Fruit fly (Drosophila melanogaster) whole organism, prepupa: ENCODE data around the gene P5CDh1.

Source experiments
- CG10631 ChIP-seq: fragments of 200-800 bp; sonication (Bioruptor generic); optimal IDR thresholded peaks from 2 replicates; lab custom pipeline; 2016; ENCODE audit warnings: missing biosample characterization, missing genetic modification characterization
- CG10669 ChIP-seq: fragments of 200-800 bp; sonication (Bioruptor generic); optimal IDR thresholded peaks from 3 replicates; lab custom pipeline; 2018; ENCODE audit warnings: missing biosample characterization, mild to moderate bottlenecking, missing genetic modification characterization, moderate library complexity
- CG11294 ChIP-seq: fragments of 200-800 bp; sonication (Bioruptor generic); IDR thresholded peaks from 2 replicates; pipeline ENCODE4 v1.3.6; 2022; ENCODE audit warnings: missing biosample characterization, missing genetic modification characterization
- CG11762 ChIP-seq: fragments of 200-800 bp; sonication (Bioruptor generic); optimal IDR thresholded peaks from 3 replicates; lab custom pipeline; 2016; ENCODE audit warnings: missing biosample characterization, missing genetic modification characterization; ENCODE audit not compliant: insufficient read depth
- CG11902 ChIP-seq: fragments of 200-800 bp; sonication (Bioruptor generic); optimal IDR thresholded peaks from 3 replicates; lab custom pipeline; 2016; ENCODE audit warnings: missing biosample characterization, missing genetic modification characterization
- CG15336 ChIP-seq: fragments of 200-800 bp; sonication (Bioruptor generic); IDR thresholded peaks from 2 replicates; pipeline ENCODE4 v1.3.6; 2022; ENCODE audit warnings: missing biosample characterization, missing genetic modification characterization
- CG1621 ChIP-seq: fragments of 200-800 bp; sonication (Bioruptor generic); optimal IDR thresholded peaks from 3 replicates; lab custom pipeline; 2018; ENCODE audit warnings: missing biosample characterization, mild to moderate bottlenecking, missing genetic modification characterization
- CG16779 ChIP-seq: fragments of 200-800 bp; sonication (Bioruptor generic); optimal IDR thresholded peaks from 3 replicates; lab custom pipeline; 2017; ENCODE audit warnings: missing biosample characterization, mild to moderate bottlenecking, missing genetic modification characterization
- CG3032 ChIP-seq: fragments of 200-800 bp; optimal IDR thresholded peaks from 2 replicates; lab custom pipeline; 2019; ENCODE audit warnings: missing biosample characterization, mild to moderate bottlenecking, missing genetic modification characterization, moderate library complexity
- CG34406 ChIP-seq: fragments of 200-800 bp; sonication (Bioruptor generic); optimal IDR thresholded peaks from 3 replicates; lab custom pipeline; 2016; ENCODE audit warnings: missing biosample characterization, missing genetic modification characterization
- CG3919 ChIP-seq: fragments of 200-800 bp; sonication (Bioruptor generic); optimal IDR thresholded peaks from 3 replicates; lab custom pipeline; 2016; ENCODE audit warnings: missing biosample characterization, missing genetic modification characterization
- CG4318 ChIP-seq: fragments of 200-800 bp; sonication (Bioruptor generic); optimal IDR thresholded peaks from 3 replicates; lab custom pipeline; 2017; ENCODE audit warnings: missing biosample characterization, mild to moderate bottlenecking, missing genetic modification characterization
- CG6163 ChIP-seq: fragments of 200-800 bp; sonication (Bioruptor generic); IDR thresholded peaks from 3 replicates; pipeline ENCODE4 v1.3.6; 2022; ENCODE audit warnings: missing biosample characterization, missing genetic modification characterization
- CG6276 ChIP-seq: fragments of 200-800 bp; sonication (Bioruptor generic); optimal IDR thresholded peaks from 2 replicates; lab custom pipeline; 2017; ENCODE audit warnings: missing biosample characterization, mild to moderate bottlenecking, missing genetic modification characterization
- CG6808 ChIP-seq: fragments of 200-800 bp; sonication (Bioruptor generic); optimal IDR thresholded peaks from 3 replicates; lab custom pipeline; 2017; ENCODE audit warnings: missing biosample characterization, missing genetic modification characterization, mild to moderate bottlenecking, moderate library complexity, missing genetic modification reagents
- CG7368 ChIP-seq: fragments of 200-800 bp; sonication (Bioruptor generic); optimal IDR thresholded peaks from 3 replicates; lab custom pipeline; 2016; ENCODE audit warnings: missing biosample characterization, missing genetic modification characterization
- CG8632 ChIP-seq: fragments of 200-800 bp; sonication (Bioruptor generic); optimal IDR thresholded peaks from 3 replicates; lab custom pipeline; 2016; ENCODE audit warnings: missing biosample characterization, missing genetic modification characterization
- Eip78C ChIP-seq: fragments of 200-800 bp; sonication (Bioruptor generic); peaks from one replicate; lab custom pipeline; 2016; ENCODE audit warnings: missing biosample characterization, missing genetic modification characterization
- Eip93F ChIP-seq: fragments of 200-800 bp; sonication (Bioruptor generic); optimal IDR thresholded peaks from 2 replicates; lab custom pipeline; 2016; ENCODE audit warnings: missing biosample characterization, mild to moderate bottlenecking, missing genetic modification characterization
- Ets21C ChIP-seq: fragments of 200-800 bp; sonication (Bioruptor generic); optimal IDR thresholded peaks from 3 replicates; lab custom pipeline; 2016; ENCODE audit warnings: missing biosample characterization, missing genetic modification characterization
- Gug ChIP-seq: fragments of 200-800 bp; sonication (Bioruptor generic); IDR thresholded peaks from 2 replicates; pipeline ENCODE4 v1.3.6; 2022; ENCODE audit warnings: missing biosample characterization, missing genetic modification characterization
- Hr38 ChIP-seq: sonication (Bioruptor generic); optimal IDR thresholded peaks from 2 replicates; lab custom pipeline; 2016; ENCODE audit warnings: missing biosample characterization, missing genetic modification characterization
- Hr4 ChIP-seq: fragments of 200-800 bp; sonication (Bioruptor generic); optimal IDR thresholded peaks from 3 replicates; lab custom pipeline; 2016; ENCODE audit warnings: missing biosample characterization, missing genetic modification characterization
- Lpt ChIP-seq: fragments of 200-800 bp; sonication (Bioruptor generic); optimal IDR thresholded peaks from 3 replicates; lab custom pipeline; 2016; ENCODE audit warnings: missing biosample characterization, missing genetic modification characterization
- Met ChIP-seq: fragments of 200-800 bp; sonication (Bioruptor generic); optimal IDR thresholded peaks from 3 replicates; lab custom pipeline; 2016; ENCODE audit warnings: missing biosample characterization, missing genetic modification characterization
- OdsH ChIP-seq: fragments of 200-800 bp; sonication (Bioruptor generic); optimal IDR thresholded peaks from 3 replicates; lab custom pipeline; 2016; ENCODE audit warnings: missing biosample characterization, missing genetic modification characterization
- Smox ChIP-seq: fragments of 200-800 bp; sonication (Bioruptor generic); optimal IDR thresholded peaks from 3 replicates; lab custom pipeline; 2016; ENCODE audit warnings: missing biosample characterization, missing genetic modification characterization
- Sox102F ChIP-seq: fragments of 200-800 bp; sonication (Bioruptor generic); optimal IDR thresholded peaks from 2 replicates; lab custom pipeline; 2016; ENCODE audit warnings: missing biosample characterization, mild to moderate bottlenecking, missing genetic modification characterization
- achi ChIP-seq: fragments of 200-800 bp; sonication (Bioruptor generic); optimal IDR thresholded peaks from 3 replicates; lab custom pipeline; 2016; ENCODE audit warnings: missing biosample characterization, missing genetic modification characterization
- cyc ChIP-seq: fragments of 200-800 bp; sonication (Bioruptor generic); optimal IDR thresholded peaks from 3 replicates; lab custom pipeline; 2016; ENCODE audit warnings: missing biosample characterization, missing genetic modification characterization
- dsx ChIP-seq: fragments of 200-800 bp; optimal IDR thresholded peaks from 3 replicates; lab custom pipeline; 2019; ENCODE audit warnings: missing biosample characterization, mild to moderate bottlenecking, missing genetic modification characterization, moderate library complexity; ENCODE audit not compliant: poor library complexity, severe bottlenecking
- esn ChIP-seq: fragments of 200-800 bp; sonication (Bioruptor generic); optimal IDR thresholded peaks from 2 replicates; lab custom pipeline; 2016; ENCODE audit warnings: missing biosample characterization, mild to moderate bottlenecking, missing genetic modification characterization, moderate library complexity
- fd59A ChIP-seq: fragments of 200-800 bp; sonication (Bioruptor generic); optimal IDR thresholded peaks from 2 replicates; lab custom pipeline; 2017; ENCODE audit warnings: missing biosample characterization, mild to moderate bottlenecking, missing genetic modification characterization, missing genetic modification reagents
- fd85E ChIP-seq: fragments of 200-800 bp; sonication (Bioruptor generic); optimal IDR thresholded peaks from 3 replicates; lab custom pipeline; 2016; ENCODE audit warnings: missing biosample characterization, missing genetic modification characterization
- net ChIP-seq: fragments of 200-800 bp; sonication (Bioruptor generic); optimal IDR thresholded peaks from 3 replicates; lab custom pipeline; 2016; ENCODE audit warnings: missing biosample characterization, missing genetic modification characterization
- salr ChIP-seq, 2 experiments: fragments of 200-800 bp; sonication (Bioruptor generic); optimal IDR thresholded peaks; 3 replicates each; lab custom pipeline; 2016 to 2018; ENCODE audit warnings: missing biosample characterization in 2 of 2, missing genetic modification characterization in 2 of 2, mild to moderate bottlenecking in 1 of 2
- spab ChIP-seq: fragments of 200-800 bp; sonication (Bioruptor generic); optimal IDR thresholded peaks from 2 replicates; lab custom pipeline; 2017; ENCODE audit warnings: missing biosample characterization, mild to moderate bottlenecking, missing genetic modification characterization, missing genetic modification reagents
- ss ChIP-seq, 2 experiments: fragments of 200-800 bp; sonication (Bioruptor generic); optimal IDR thresholded peaks; 2 replicates in 1 of 2; 3 replicates in 1 of 2; lab custom pipeline; 2017 to 2018; ENCODE audit warnings: mild to moderate bottlenecking in 2 of 2, missing biosample characterization in 2 of 2, missing genetic modification characterization in 2 of 2, moderate library complexity in 1 of 2
- svp ChIP-seq: fragments of 200-800 bp; sonication (Bioruptor generic); peaks from one replicate; lab custom pipeline; 2016; ENCODE audit warnings: missing biosample characterization, missing genetic modification characterization
- topi ChIP-seq: fragments of 200-800 bp; sonication (Bioruptor generic); optimal IDR thresholded peaks from 3 replicates; lab custom pipeline; 2016; ENCODE audit warnings: missing biosample characterization, missing genetic modification characterization
- vri ChIP-seq: fragments of 200-800 bp; sonication (Bioruptor generic); optimal IDR thresholded peaks from 3 replicates; lab custom pipeline; 2016; ENCODE audit warnings: missing biosample characterization, mild to moderate bottlenecking, missing genetic modification characterization

Gene P5CDh1

dm6 chr3L:21808003-21808530 is 33.1 kb downstream of the P5CDh1 start (continued):
- TF ChIP-seq dsx (GFP tag; lab: Kevin White, UChicago) (peak; percentile 61), spab (GFP tag; lab: Kevin White, UChicago) (peak; percentile 62), CG11762 (GFP tag; lab: Kevin White, UChicago) (peak; percentile 16), CG34406 (GFP tag; lab: Kevin White, UChicago) (peak; percentile 74), CG6808 (GFP tag; lab: Kevin White, UChicago) (peak; percentile 52), Gug (GFP tag; lab: Robert Waterston, UW) (peak; percentile 47; the same call in 1 of the 2 replicates), CG3032 (tag; lab: Kevin White, UChicago) (peak; percentile 77), CG8632 (GFP tag; lab: Kevin White, UChicago) (peak; percentile 66), net (peak; percentile 58), Ets21C (GFP tag; lab: Kevin White, UChicago) (no peak), CG7368 (GFP tag; lab: Kevin White, UChicago) (no peak), CG1621 (tag; lab: Kevin White, UChicago) (peak; percentile 28), vri (GFP tag; lab: Kevin White, UChicago) (peak; percentile 11), OdsH (peak; percentile 68), Met (GFP tag; lab: Kevin White, UChicago) (peak; percentile 49), achi (GFP tag; lab: Kevin White, UChicago) (peak; percentile 72), Lpt (peak; percentile 55), CG11294 (GFP tag; lab: Robert Waterston, UW) (peak; percentile 36; the same call in 1 of the 2 replicates), Hr4 (GFP tag; lab: Kevin White, UChicago) (peak; percentile 59), CG6276 (GFP tag; lab: Kevin White, UChicago) (peak; percentile 51), CG10631 (GFP tag; lab: Kevin White, UChicago) (peak; percentile 70), fd59A (GFP tag; lab: Kevin White, UChicago) (peak; percentile 22), svp (GFP tag; lab: Kevin White, UChicago) (peak; percentile 65), CG15336 (GFP tag; lab: Robert Waterston, UW) (peak; percentile 83), Smox (GFP tag; lab: Kevin White, UChicago) (peak; percentile 36), fd85E (GFP tag; lab: Kevin White, UChicago) (no peak), CG3919 (GFP tag; lab: Kevin White, UChicago) (peak; percentile 67), CG16779 (tag; lab: Kevin White, UChicago) (peak; percentile 46), Eip78C (GFP tag; lab: Kevin White, UChicago) (peak; percentile 68), CG6163 (GFP tag; lab: Robert Waterston, UW) (peak; percentile 88), cyc (GFP tag; lab: Kevin White, UChicago) (peak; percentile 46), CG11902 (GFP tag; lab: Kevin White, UChicago) (peak; percentile 19), salr (GFP tag; optimal IDR thresholded peaks at IDR 0.05; lab: Kevin White, UChicago) (peak in 1 of 2 experiments; percentile 25), Eip93F (no peak), Sox102F (GFP tag; lab: Kevin White, UChicago) (peak; percentile 40), ss (GFP tag; optimal IDR thresholded peaks at IDR 0.05; lab: Kevin White, UChicago) (peak in 1 of 2 experiments; percentile 66), Hr38 (GFP tag; lab: Kevin White, UChicago) (no peak), CG10669 (GFP tag; lab: Kevin White, UChicago) (peak; percentile 51), CG4318 (GFP tag; lab: Kevin White, UChicago) (peak; percentile 53), topi (GFP tag; lab: Kevin White, UChicago) (peak; percentile 45)

- TF ChIP-seq esn (no peak), topi (GFP tag; lab: Kevin White, UChicago) (no peak), Eip93F (no peak), dsx (GFP tag; lab: Kevin White, UChicago) (peak; percentile 28), ss (GFP tag; optimal IDR thresholded peaks at IDR 0.05; lab: Kevin White, UChicago) (peak in 1 of 2 experiments; percentile 20)
Observed at dm6 chr3L:21800424-21800823, 40.7 kb downstream of the P5CDh1 start.
